Fruit fly (Drosophila melanogaster): ENCODE data around the gene Nnk.

dm6 chr3R:17773893-17774292 lies 31.2 kb downstream of the Nnk start:
- no peak for TF ChIP-seq CG8478 (optimal IDR thresholded peaks at IDR 0.05)
- no peak for TF ChIP-seq CTCF (optimal IDR thresholded peaks at IDR 0.05)

All from S2 (cell line).